Worm (Caenorhabditis elegans) whole organism, mixed stage, embryonic: Measurements from ENCODE around the gene mrps-18.C.

Experiments
- ceh-39 ChIP-seq: fragments of 150-350 bp; optimal IDR thresholded peaks from 2 replicates; lab custom pipeline; 2014; ENCODE audit warnings: missing biosample characterization, missing genetic modification characterization
- lsy-2 ChIP-seq: fragments of 150-350 bp; optimal IDR thresholded peaks from 2 replicates; lab custom pipeline; 2014; ENCODE audit warnings: missing biosample characterization, missing genetic modification characterization
- nhr-12 ChIP-seq: fragments of 150-350 bp; optimal IDR thresholded peaks from 2 replicates; lab custom pipeline; 2014; ENCODE audit warnings: missing biosample characterization, missing genetic modification characterization
- nhr-28 ChIP-seq: fragments of 150-350 bp; optimal IDR thresholded peaks from 2 replicates; lab custom pipeline; 2014; ENCODE audit warnings: missing biosample characterization, missing genetic modification characterization
- pha-4 ChIP-seq: fragments of 150-350 bp; optimal IDR thresholded peaks from 2 replicates; lab custom pipeline; 2018; ENCODE audit warnings: missing biosample characterization, missing genetic modification reagents, missing genetic modification characterization
- snpc-4 ChIP-seq: fragments of 150-350 bp; optimal IDR thresholded peaks from 2 replicates; lab custom pipeline; 2014; ENCODE audit warnings: missing biosample characterization, missing genetic modification characterization
- sptf-1 ChIP-seq: sonication (generic microtip); optimal IDR thresholded peaks from 2 replicates; lab custom pipeline; 2017; ENCODE audit warnings: mild to moderate bottlenecking, missing genetic modification characterization, moderate library complexity, missing compliant biosample characterization
- unc-62 ChIP-seq: fragments of 150-350 bp; optimal IDR thresholded peaks from 2 replicates; lab custom pipeline; 2014; ENCODE audit warnings: missing biosample characterization, missing genetic modification reagents, missing genetic modification characterization
- ztf-11 ChIP-seq: fragments of 150-350 bp; optimal IDR thresholded peaks from 2 replicates; lab custom pipeline; 2014; ENCODE audit warnings: missing biosample characterization, missing genetic modification characterization

- TF ChIP-seq ztf-11 (no peak), nhr-28 (tag; lab: Kevin White, UChicago) (no peak), lsy-2 (tag; lab: Kevin White, UChicago) (no peak), snpc-4 (tag; lab: Kevin White, UChicago) (no peak), sptf-1 (tag; lab: Kevin White, UChicago) (no peak), unc-62 (GFP tag; lab: Kevin White, UChicago) (no peak), nhr-12 (tag; lab: Kevin White, UChicago) (no peak), pha-4 (no peak), ceh-39 (tag; lab: Kevin White, UChicago) (no peak)
Observed at ce11 chrII:6772482-6772881, 36.5 kb downstream of the mrps-18.C start.
